Fruit fly (Drosophila melanogaster) whole organism, pupa: Measurements from ENCODE around the gene CG2608.

Experiments used
- CG10348 ChIP-seq: fragments of 200-800 bp; sonication (Bioruptor generic); IDR thresholded peaks from 2 replicates; pipeline ENCODE4 v1.3.6; 2022; ENCODE audit warnings: missing biosample characterization, missing genetic modification characterization
- CG12605 ChIP-seq: fragments of 200-800 bp; sonication (Bioruptor generic); IDR thresholded peaks from 2 replicates; pipeline ENCODE4 v1.3.6; 2022; ENCODE audit warnings: missing biosample characterization, missing genetic modification characterization
- CG13204 ChIP-seq: fragments of 200-800 bp; sonication (Bioruptor generic); optimal IDR thresholded peaks from 2 replicates; lab custom pipeline; 2018; ENCODE audit warnings: missing biosample characterization, mild to moderate bottlenecking, missing genetic modification characterization, moderate library complexity
- CG14655 ChIP-seq: fragments of 200-800 bp; sonication (Bioruptor generic); optimal IDR thresholded peaks from 3 replicates; lab custom pipeline; 2017; ENCODE audit warnings: mild to moderate bottlenecking, missing biosample characterization, missing genetic modification reagents, missing genetic modification characterization
- CG15710 ChIP-seq: fragments of 200-800 bp; sonication (Bioruptor generic); optimal IDR thresholded peaks from 2 replicates; lab custom pipeline; 2018; ENCODE audit warnings: missing biosample characterization, mild to moderate bottlenecking, missing genetic modification characterization, moderate library complexity
- CG17806 ChIP-seq: fragments of 200-800 bp; sonication (Bioruptor generic); optimal IDR thresholded peaks from 2 replicates; lab custom pipeline; 2018; ENCODE audit warnings: missing biosample characterization, mild to moderate bottlenecking, missing genetic modification characterization, moderate library complexity
- CG32121 ChIP-seq: fragments of 200-800 bp; sonication (Bioruptor generic); IDR thresholded peaks from 2 replicates; pipeline ENCODE4 v1.3.6; 2022; ENCODE audit warnings: missing biosample characterization, missing genetic modification characterization
- CG34367 ChIP-seq: fragments of 200-800 bp; sonication (Bioruptor generic); optimal IDR thresholded peaks from 2 replicates; lab custom pipeline; 2018; ENCODE audit warnings: missing biosample characterization, mild to moderate bottlenecking, missing genetic modification characterization
- CG4496 ChIP-seq: fragments of 200-800 bp; sonication (Bioruptor generic); IDR thresholded peaks from 3 replicates; pipeline ENCODE4 v1.3.6; 2022; ENCODE audit warnings: missing biosample characterization, missing genetic modification characterization
- CG8159 ChIP-seq: fragments of 200-800 bp; sonication (Bioruptor generic); optimal IDR thresholded peaks from 3 replicates; lab custom pipeline; 2018; ENCODE audit warnings: missing biosample characterization, mild to moderate bottlenecking, missing genetic modification characterization, moderate library complexity
- CG8301 ChIP-seq: fragments of 200-800 bp; sonication (Bioruptor generic); optimal IDR thresholded peaks from 2 replicates; lab custom pipeline; 2018; ENCODE audit warnings: missing biosample characterization, mild to moderate bottlenecking, missing genetic modification characterization
- CG9948 ChIP-seq: fragments of 200-800 bp; sonication (Bioruptor generic); optimal IDR thresholded peaks from 2 replicates; lab custom pipeline; 2018; ENCODE audit warnings: missing biosample characterization, mild to moderate bottlenecking, missing genetic modification characterization, moderate library complexity
- D1 ChIP-seq: fragments of 200-800 bp; sonication (Bioruptor generic); optimal IDR thresholded peaks from 2 replicates; lab custom pipeline; 2018; ENCODE audit warnings: missing biosample characterization, mild to moderate bottlenecking, missing genetic modification characterization, moderate library complexity
- EcR ChIP-seq: fragments of 200-800 bp; sonication (Bioruptor generic); optimal IDR thresholded peaks from 3 replicates; lab custom pipeline; 2019; ENCODE audit warnings: missing biosample characterization, missing genetic modification characterization, mild to moderate bottlenecking, moderate library complexity, missing genetic modification reagents
- Ets98B ChIP-seq: fragments of 200-800 bp; sonication (Bioruptor generic); IDR thresholded peaks from 2 replicates; pipeline ENCODE4 v1.3.6; 2022; ENCODE audit warnings: missing biosample characterization, missing genetic modification characterization
- Pif1A ChIP-seq: fragments of 200-800 bp; sonication (Bioruptor generic); optimal IDR thresholded peaks from 3 replicates; lab custom pipeline; 2016; ENCODE audit warnings: missing biosample characterization, missing genetic modification characterization
- Pif1B ChIP-seq: fragments of 200-800 bp; sonication (Bioruptor generic); optimal IDR thresholded peaks from 3 replicates; lab custom pipeline; 2016; ENCODE audit warnings: missing biosample characterization, missing genetic modification characterization
- Snoo ChIP-seq: fragments of 200-800 bp; sonication (Bioruptor generic); optimal IDR thresholded peaks from 3 replicates; lab custom pipeline; 2017; ENCODE audit warnings: missing biosample characterization, mild to moderate bottlenecking, missing genetic modification characterization, inconsistent platforms
- fd96Ca ChIP-seq: fragments of 200-800 bp; sonication (Bioruptor generic); IDR thresholded peaks from 3 replicates; pipeline ENCODE4 v1.3.6; 2022; ENCODE audit warnings: missing biosample characterization, missing genetic modification characterization
- gl ChIP-seq: fragments of 200-800 bp; sonication (Bioruptor generic); optimal IDR thresholded peaks from 2 replicates; lab custom pipeline; 2018; ENCODE audit warnings: missing biosample characterization, mild to moderate bottlenecking, missing genetic modification characterization
- rn ChIP-seq: fragments of 200-800 bp; sonication (Bioruptor generic); IDR thresholded peaks from 2 replicates; pipeline ENCODE4 v1.3.6; 2022; ENCODE audit warnings: missing biosample characterization, missing genetic modification characterization

Gene CG2608

DNA sequence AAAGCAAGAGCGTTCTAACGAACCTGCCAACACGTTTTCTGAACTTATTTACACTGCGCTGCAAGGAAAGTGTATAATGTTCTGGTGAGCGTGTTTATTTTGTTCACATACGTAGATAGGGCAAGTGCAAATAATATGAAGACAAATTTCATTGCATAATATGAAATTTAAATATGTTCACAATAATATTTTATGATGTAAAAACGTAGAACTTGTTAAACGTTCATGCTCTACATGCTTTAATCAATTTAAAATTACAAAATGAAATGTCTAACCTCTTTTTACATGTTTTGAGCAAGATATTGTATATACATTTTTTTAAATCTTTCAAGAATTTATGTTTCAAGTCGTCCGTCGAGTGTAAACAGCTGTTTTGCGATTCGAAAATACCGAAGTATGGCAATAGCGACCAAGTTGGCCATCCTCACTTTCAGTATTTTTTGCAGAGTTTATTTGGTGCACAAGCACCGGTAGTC is at the start of gene CG2608, which contains the start of gene phr6-4:
Gene CG2608 (plus strand): TSS at position 429 of the 476 bp plus-strand sequence.
Gene phr6-4 (minus strand): TSS at position 398 of the 476 bp plus-strand sequence.
- peak; percentile 94 for TF ChIP-seq CG17806
- TF ChIP-seq CG12605 (GFP tag; lab: Robert Waterston, UW) = peak; percentile 83
- TF ChIP-seq CG10348 (GFP tag; lab: Robert Waterston, UW) = no peak
- TF ChIP-seq fd96Ca = peak; percentile 66; the same call in 1 of the 3 replicates
- peak; percentile 91 for TF ChIP-seq Snoo
- peak; percentile 96 for TF ChIP-seq CG14655 (GFP tag; lab: Kevin White, UChicago)
- peak; percentile 83 for TF ChIP-seq Ets98B (GFP tag; lab: Robert Waterston, UW)
- peak; percentile 96 for TF ChIP-seq CG9948 (tag; lab: Kevin White, UChicago)
- TF ChIP-seq CG34367 (tag; lab: Kevin White, UChicago) = peak; percentile 95
- peak; percentile 95 for TF ChIP-seq CG8301 (tag; lab: Kevin White, UChicago)
- TF ChIP-seq Pif1A (GFP tag; lab: Kevin White, UChicago) = peak; percentile 94
- no peak for TF ChIP-seq CG13204
- TF ChIP-seq CG8159 (tag; lab: Kevin White, UChicago) = peak; percentile 96
- peak; percentile 89 for TF ChIP-seq CG4496 (GFP tag; lab: Robert Waterston, UW)
- TF ChIP-seq D1 (tag; lab: Kevin White, UChicago) = peak; percentile 92
- peak; percentile 83 for TF ChIP-seq rn (GFP tag; lab: Robert Waterston, UW)
- peak; percentile 84 for TF ChIP-seq gl (tag; lab: Kevin White, UChicago)
- peak; percentile 15 for TF ChIP-seq EcR
- TF ChIP-seq CG15710 (tag; lab: Kevin White, UChicago) = peak; percentile 95
- peak; percentile 91 for TF ChIP-seq Pif1B (GFP tag; lab: Kevin White, UChicago)
- peak; percentile 88 for TF ChIP-seq CG32121

dm6 chr2L:20597744-20598143 is 47.9 kb upstream of the CG2608 start:
- TF ChIP-seq CG34367 (tag; lab: Kevin White, UChicago) (no peak), CG4496 (GFP tag; lab: Robert Waterston, UW) (no peak), CG13204 (no peak), Pif1A (GFP tag; lab: Kevin White, UChicago) (no peak), fd96Ca (no peak), rn (GFP tag; lab: Robert Waterston, UW) (no peak), Ets98B (GFP tag; lab: Robert Waterston, UW) (no peak), gl (tag; lab: Kevin White, UChicago) (no peak), CG8301 (tag; lab: Kevin White, UChicago) (no peak), CG32121 (no peak)

DNA sequence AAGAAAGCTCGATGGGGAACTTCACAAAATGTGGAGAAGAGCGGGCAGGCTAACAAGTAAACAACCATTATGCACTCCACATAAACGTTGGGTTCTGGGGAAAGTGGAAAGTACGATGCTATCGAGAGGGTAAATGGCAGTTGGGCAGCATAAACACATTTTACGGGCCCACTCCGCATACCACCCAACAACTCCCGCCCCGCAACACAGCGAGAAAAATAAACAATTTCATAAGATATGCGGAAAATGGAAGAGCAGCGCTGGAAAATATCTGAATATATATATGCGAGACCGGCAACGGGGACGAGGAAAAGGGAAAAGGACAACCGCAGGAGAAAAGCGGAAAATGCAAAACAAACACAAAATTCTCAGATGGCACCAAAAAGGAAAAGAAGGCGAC is 44.3 kb upstream of the CG2608 start:
- TF ChIP-seq EcR (no peak), CG12605 (GFP tag; lab: Robert Waterston, UW) (no peak), CG9948 (tag; lab: Kevin White, UChicago) (no peak), CG8159 (tag; lab: Kevin White, UChicago) (no peak), D1 (tag; lab: Kevin White, UChicago) (no peak), Snoo (no peak)

DNA sequence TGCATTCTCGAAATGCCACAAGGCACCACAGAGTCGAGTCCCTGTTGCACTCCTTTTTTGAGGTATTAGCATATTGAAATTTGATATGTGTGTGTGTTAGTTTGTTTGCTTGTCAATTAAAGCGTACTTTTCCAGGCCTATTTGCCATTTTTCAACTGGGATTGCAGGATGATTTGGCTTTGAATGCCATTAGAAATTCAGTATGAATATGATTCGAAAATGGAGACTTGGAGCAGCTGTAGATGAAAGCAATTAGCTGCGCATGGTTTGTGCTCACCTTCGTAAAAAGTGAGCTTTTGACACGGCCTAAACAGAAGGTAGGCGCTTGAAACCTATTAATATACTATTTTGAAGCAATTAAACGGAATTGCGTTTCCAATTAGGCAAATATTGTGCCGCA is 41.5 kb upstream of the CG2608 start, which contains the start of gene CG31677:
Gene CG31677 (minus strand): TSS at position 101 of the 400 bp plus-strand sequence.
- no peak for TF ChIP-seq gl (tag; lab: Kevin White, UChicago)
- no peak for TF ChIP-seq Pif1B (GFP tag; lab: Kevin White, UChicago)
- no peak for TF ChIP-seq rn (GFP tag; lab: Robert Waterston, UW)
- TF ChIP-seq CG13204 = no peak
- TF ChIP-seq D1 (tag; lab: Kevin White, UChicago) = no peak
- TF ChIP-seq CG10348 (GFP tag; lab: Robert Waterston, UW) = no peak
- TF ChIP-seq CG12605 (GFP tag; lab: Robert Waterston, UW) = no peak
- TF ChIP-seq CG34367 (tag; lab: Kevin White, UChicago) = no peak

DNA sequence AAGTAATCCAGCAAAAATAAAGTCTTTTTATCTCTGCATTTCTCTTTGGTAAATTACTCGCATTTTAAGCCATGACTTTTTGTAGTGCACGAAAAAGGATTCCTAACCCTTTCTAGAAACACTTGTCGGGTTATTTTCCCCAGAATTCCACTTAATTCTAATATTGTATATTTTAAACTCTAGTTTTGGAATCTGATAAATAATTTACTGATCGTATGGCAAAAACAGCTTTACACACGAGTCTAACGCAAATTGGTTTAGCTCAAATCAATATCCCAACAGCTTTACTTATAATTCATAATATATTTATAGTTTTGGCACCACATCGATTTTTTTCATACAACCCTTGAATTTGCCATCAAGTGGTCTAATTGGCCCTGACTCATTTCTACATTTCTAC is 31.4 kb upstream of the CG2608 start, which contains the start of gene CG15475:
Gene CG15475 (plus strand): TSS at position 301 of the 400 bp plus-strand sequence.
- TF ChIP-seq Pif1B (GFP tag; lab: Kevin White, UChicago) = no peak
- no peak for TF ChIP-seq CG12605 (GFP tag; lab: Robert Waterston, UW)
- TF ChIP-seq CG13204 = no peak
- no peak for TF ChIP-seq CG32121
- no peak for TF ChIP-seq CG8159 (tag; lab: Kevin White, UChicago)
- no peak for TF ChIP-seq CG10348 (GFP tag; lab: Robert Waterston, UW)
- no peak for TF ChIP-seq Ets98B (GFP tag; lab: Robert Waterston, UW)
- TF ChIP-seq CG15710 (tag; lab: Kevin White, UChicago) = no peak
- TF ChIP-seq CG34367 (tag; lab: Kevin White, UChicago) = no peak
- no peak for TF ChIP-seq Snoo
- TF ChIP-seq CG8301 (tag; lab: Kevin White, UChicago) = no peak
- TF ChIP-seq gl (tag; lab: Kevin White, UChicago) = no peak
- TF ChIP-seq CG17806 = no peak
- TF ChIP-seq rn (GFP tag; lab: Robert Waterston, UW) = no peak
- TF ChIP-seq Pif1A (GFP tag; lab: Kevin White, UChicago) = no peak
- no peak for TF ChIP-seq fd96Ca
- TF ChIP-seq CG14655 (GFP tag; lab: Kevin White, UChicago) = no peak
- TF ChIP-seq CG9948 (tag; lab: Kevin White, UChicago) = no peak
- no peak for TF ChIP-seq CG4496 (GFP tag; lab: Robert Waterston, UW)

- TF ChIP-seq Snoo = no peak
- no peak for TF ChIP-seq CG12605 (GFP tag; lab: Robert Waterston, UW)
- no peak for TF ChIP-seq CG10348 (GFP tag; lab: Robert Waterston, UW)
- TF ChIP-seq Pif1A (GFP tag; lab: Kevin White, UChicago) = no peak
- TF ChIP-seq CG15710 (tag; lab: Kevin White, UChicago) = no peak
These were observed 11.4 kb upstream of the CG2608 start, which contains the start of gene CG17472 for dm6 chr2L:20634215-20634614. CG17472 (plus strand) TSS chr2L:20634515.
